Fruit fly (Drosophila melanogaster): Measurements from ENCODE around the gene br.
A peak's percentile ranks its signal among the peaks of the same experiment; 100 is the strongest.

br gene

dm6 chrX:1578230-1578881 lies 3.4 kb downstream of the br start:
- TF ChIP-seq rgr (GFP tag; optimal IDR thresholded peaks at IDR 0.05) (peak; percentile 22), CG9705 (GFP tag; optimal IDR thresholded peaks at IDR 0.05) (no peak), usp (GFP tag; optimal IDR thresholded peaks at IDR 0.05) (no peak), foxo (GFP tag; optimal IDR thresholded peaks at IDR 0.05) (no peak), Mio (GFP tag; optimal IDR thresholded peaks at IDR 0.05) (no peak), Dfd (GFP tag; optimal IDR thresholded peaks at IDR 0.05) (no peak), lola (GFP tag; optimal IDR thresholded peaks at IDR 0.05) (no peak), Rel (GFP tag; optimal IDR thresholded peaks at IDR 0.05) (peak; percentile 35), Rel (tag; optimal IDR thresholded peaks at IDR 0.05) (peak; percentile 89), Hr78 (GFP tag; optimal IDR thresholded peaks at IDR 0.05) (no peak), Hr83 (GFP tag; optimal IDR thresholded peaks at IDR 0.05; ENCODE audit: poor library complexity, severe bottlenecking) (peak; percentile 28), N (GFP tag; optimal IDR thresholded peaks at IDR 0.05) (peak; percentile 45), OdsH (GFP tag; optimal IDR thresholded peaks at IDR 0.05) (no peak), Abd-B (GFP tag; optimal IDR thresholded peaks at IDR 0.05) (no peak), Sp1 (GFP tag; optimal IDR thresholded peaks at IDR 0.05) (no peak), woc (GFP tag; optimal IDR thresholded peaks at IDR 0.05) (peak; percentile 40), CrebA (GFP tag; optimal IDR thresholded peaks at IDR 0.05; ENCODE audit: borderline replicate concordance) (peak; percentile 77), br (GFP tag; optimal IDR thresholded peaks at IDR 0.05) (peak; percentile 79), sage (GFP tag; optimal IDR thresholded peaks at IDR 0.05) (no peak), fru (GFP tag; optimal IDR thresholded peaks at IDR 0.05) (peak; percentile 44), GATAd (GFP tag; optimal IDR thresholded peaks at IDR 0.05) (no peak), psq (GFP tag; optimal IDR thresholded peaks at IDR 0.05) (peak; percentile 99), h (GFP tag; optimal IDR thresholded peaks at IDR 0.05) (peak; percentile 66), sv (GFP tag; optimal IDR thresholded peaks at IDR 0.05) (no peak), jim (GFP tag; optimal IDR thresholded peaks at IDR 0.05) (no peak), tai (GFP tag; optimal IDR thresholded peaks at IDR 0.05) (peak; percentile 83), dsf (GFP tag; optimal IDR thresholded peaks at IDR 0.05; ENCODE audit: borderline replicate concordance) (no peak), Vsx2 (GFP tag; optimal IDR thresholded peaks at IDR 0.05; ENCODE audit: partially characterized antibody) (no peak), pan (optimal IDR thresholded peaks at IDR 0.05) (no peak), Jra (GFP tag; optimal IDR thresholded peaks at IDR 0.05) (peak; percentile 59), ey (GFP tag; optimal IDR thresholded peaks at IDR 0.05) (no peak), brk (GFP tag; optimal IDR thresholded peaks at IDR 0.05) (peak; percentile 5), Myc (optimal IDR thresholded peaks at IDR 0.05) (no peak), CG32264 (GFP tag; optimal IDR thresholded peaks at IDR 0.05) (no peak), HLH106 (tag; optimal IDR thresholded peaks at IDR 0.05) (peak; percentile 19), Hnf4 (GFP tag; optimal IDR thresholded peaks at IDR 0.05) (peak; percentile 59), Dif (GFP tag; optimal IDR thresholded peaks at IDR 0.05; ENCODE audit: partially characterized antibody) (peak; percentile 77), dmrt93B (GFP tag; optimal IDR thresholded peaks at IDR 0.05) (no peak), dl (GFP tag; optimal IDR thresholded peaks at IDR 0.05; ENCODE audit: insufficient read depth in 1 of 2, partially characterized antibody in 2 of 2) (peak; percentile 41 to 79)

DNA sequence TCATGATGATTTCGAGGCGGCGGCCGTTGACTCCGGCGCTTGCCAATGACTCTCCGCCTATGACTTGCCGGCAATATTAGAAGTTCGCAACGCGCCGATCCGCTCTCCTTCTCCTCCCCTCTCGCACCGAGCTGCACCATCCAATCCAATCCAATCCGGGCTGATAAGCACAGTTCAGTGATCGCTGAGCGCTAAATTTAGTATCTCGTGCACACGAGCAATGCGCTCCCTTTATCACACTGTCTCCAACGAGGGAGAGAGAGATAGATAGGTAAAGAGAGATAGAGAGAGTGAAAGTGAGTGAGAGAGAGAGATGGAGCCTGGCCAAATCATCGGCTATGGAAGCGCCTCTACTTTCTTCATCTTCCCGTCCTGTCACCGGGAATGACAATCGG lies 3.9 kb downstream of the br start:
- TF ChIP-seq N (GFP tag; optimal IDR thresholded peaks at IDR 0.05): no peak
- TF ChIP-seq Dif (GFP tag; optimal IDR thresholded peaks at IDR 0.05; ENCODE audit: partially characterized antibody): peak; percentile 24
- no peak for TF ChIP-seq CG9705 (GFP tag; optimal IDR thresholded peaks at IDR 0.05)
- TF ChIP-seq Hr83 (GFP tag; optimal IDR thresholded peaks at IDR 0.05; ENCODE audit: poor library complexity, severe bottlenecking): peak; percentile 36
- no peak for TF ChIP-seq CG32264 (GFP tag; optimal IDR thresholded peaks at IDR 0.05)
- TF ChIP-seq Jra (GFP tag; optimal IDR thresholded peaks at IDR 0.05): no peak
- peak; percentile 22 for TF ChIP-seq h (GFP tag; optimal IDR thresholded peaks at IDR 0.05)
- TF ChIP-seq ey (GFP tag; optimal IDR thresholded peaks at IDR 0.05): no peak
- peak; percentile 9 for TF ChIP-seq Sp1 (GFP tag; optimal IDR thresholded peaks at IDR 0.05)
- TF ChIP-seq Rel (GFP tag; optimal IDR thresholded peaks at IDR 0.05): no peak
- peak; percentile 16 for TF ChIP-seq Rel (tag; optimal IDR thresholded peaks at IDR 0.05)
- no peak for TF ChIP-seq OdsH (GFP tag; optimal IDR thresholded peaks at IDR 0.05)
- TF ChIP-seq GATAd (GFP tag; optimal IDR thresholded peaks at IDR 0.05): no peak
- no peak for TF ChIP-seq sv (GFP tag; optimal IDR thresholded peaks at IDR 0.05)
- TF ChIP-seq fru (GFP tag; optimal IDR thresholded peaks at IDR 0.05): no peak
- TF ChIP-seq dmrt93B (GFP tag; optimal IDR thresholded peaks at IDR 0.05): no peak
- no peak for TF ChIP-seq sage (GFP tag; optimal IDR thresholded peaks at IDR 0.05)
- no peak for TF ChIP-seq psq (GFP tag; optimal IDR thresholded peaks at IDR 0.05)
- peak; percentile 43 for TF ChIP-seq br (GFP tag; optimal IDR thresholded peaks at IDR 0.05)
- no peak for TF ChIP-seq Hr78 (GFP tag; optimal IDR thresholded peaks at IDR 0.05)
- TF ChIP-seq dsf (GFP tag; optimal IDR thresholded peaks at IDR 0.05; ENCODE audit: borderline replicate concordance): no peak
- TF ChIP-seq dl (GFP tag; optimal IDR thresholded peaks at IDR 0.05; ENCODE audit: insufficient read depth in 1 of 2, partially characterized antibody in 2 of 2): peak; percentile 5 to 68
